Worm (Caenorhabditis elegans) whole organism, L1 larva: Measurements from ENCODE around the gene T24C12.3.
A peak's percentile ranks its signal among the peaks of the same experiment; 100 is the strongest.

Experiments
- aha-1 ChIP-seq: fragments of 150-350 bp; optimal IDR thresholded peaks from 2 replicates; lab custom pipeline; 2014; ENCODE audit warnings: missing biosample characterization, missing genetic modification characterization
- blmp-1 ChIP-seq: fragments of 150-350 bp; optimal IDR thresholded peaks from 2 replicates; lab custom pipeline; 2014; ENCODE audit warnings: missing biosample characterization, missing genetic modification characterization
- ceh-63 ChIP-seq: fragments of 200-800 bp; sonication (Bioruptor generic); optimal IDR thresholded peaks from 2 replicates; lab custom pipeline; 2018; ENCODE audit warnings: mild to moderate bottlenecking, missing genetic modification characterization, missing compliant biosample characterization
- ceh-8 ChIP-seq: fragments of 200-800 bp; sonication (Bioruptor generic); optimal IDR thresholded peaks from 2 replicates; lab custom pipeline; 2018; ENCODE audit warnings: mild to moderate bottlenecking, missing genetic modification characterization, moderate library complexity, missing compliant biosample characterization
- ceh-82 ChIP-seq, 3 experiments: fragments of 150-350 bp in 1 of 3; sonication (generic microtip) in 2 of 3; optimal IDR thresholded peaks; 2 replicates each; lab custom pipeline; 2014 to 2017; ENCODE audit warnings: missing biosample characterization in 3 of 3, missing genetic modification characterization in 3 of 3
- dpl-1 ChIP-seq, 3 experiments: fragments of 150-350 bp in 2 of 3; sonication (generic microtip) in 1 of 3; optimal IDR thresholded peaks; 2 replicates each; lab custom pipeline; 2014 to 2017; ENCODE audit warnings: missing biosample characterization in 3 of 3, missing genetic modification characterization in 3 of 3, missing genetic modification reagents in 3 of 3
- efl-1 ChIP-seq, 4 experiments: fragments of 150-350 bp; optimal IDR thresholded peaks in 3 of 4; peaks in 1 of 4; 1 replicate in 1 of 4; 2 replicates in 3 of 4; lab custom pipeline; 2014; ENCODE audit warnings: missing biosample characterization in 2 of 4, missing genetic modification characterization in 2 of 4, missing genetic modification reagents in 2 of 4
- efl-3 ChIP-seq: fragments of 200-800 bp; sonication (Bioruptor generic); optimal IDR thresholded peaks from 2 replicates; lab custom pipeline; 2018; ENCODE audit warnings: mild to moderate bottlenecking, missing genetic modification characterization, missing compliant biosample characterization
- egl-27 ChIP-seq, 2 experiments: fragments of 150-350 bp in 1 of 2; sonication (generic microtip); optimal IDR thresholded peaks; 3 replicates each; lab custom pipeline; 2017 to 2018; ENCODE audit warnings: missing biosample characterization in 2 of 2, missing genetic modification characterization in 2 of 2, missing genetic modification reagents in 2 of 2
- ets-5 ChIP-seq: fragments of 200-800 bp; sonication (Bioruptor generic); IDR thresholded peaks from 2 replicates; pipeline ENCODE4 v1.3.6; 2022; ENCODE audit warnings: missing genetic modification characterization, missing compliant biosample characterization
- fos-1 ChIP-seq: fragments of 150-350 bp; optimal IDR thresholded peaks from 2 replicates; lab custom pipeline; 2014; ENCODE audit warnings: missing biosample characterization, missing genetic modification characterization
- hlh-17 ChIP-seq: fragments of 200-800 bp; sonication (Bioruptor generic); optimal IDR thresholded peaks from 2 replicates; lab custom pipeline; 2018; ENCODE audit warnings: missing genetic modification characterization, mild to moderate bottlenecking, missing compliant biosample characterization, moderate library complexity, borderline replicate concordance
- hlh-4 ChIP-seq: sonication (generic microtip); optimal IDR thresholded peaks from 2 replicates; lab custom pipeline; 2016; ENCODE audit warnings: mild to moderate bottlenecking, missing genetic modification characterization, missing compliant biosample characterization
- hpl-2 ChIP-seq: fragments of 150-350 bp; optimal IDR thresholded peaks from 2 replicates; lab custom pipeline; 2014; ENCODE audit warnings: missing biosample characterization, missing genetic modification reagents, missing genetic modification characterization
- irx-1 ChIP-seq: sonication (generic microtip); optimal IDR thresholded peaks from 2 replicates; lab custom pipeline; 2016; ENCODE audit warnings: missing genetic modification characterization, missing compliant biosample characterization
- isw-1 ChIP-seq: fragments of 200-800 bp; sonication (Bioruptor generic); IDR thresholded peaks from 2 replicates; pipeline ENCODE4 v1.3.6; 2022; ENCODE audit warnings: missing genetic modification characterization, missing compliant biosample characterization
- lin-39 ChIP-seq: fragments of 150-350 bp; optimal IDR thresholded peaks from 2 replicates; lab custom pipeline; 2014; ENCODE audit warnings: missing biosample characterization, missing genetic modification reagents, missing genetic modification characterization
- lir-3 ChIP-seq: sonication (generic microtip); optimal IDR thresholded peaks from 2 replicates; lab custom pipeline; 2016; ENCODE audit warnings: mild to moderate bottlenecking, missing genetic modification characterization, moderate library complexity, missing compliant biosample characterization; ENCODE audit not compliant: poor library complexity
- mab-9 ChIP-seq: fragments of 200-800 bp; sonication (Bioruptor generic); IDR thresholded peaks from 2 replicates; pipeline ENCODE4 v1.3.6; 2022; ENCODE audit warnings: missing genetic modification reagents, missing genetic modification characterization, missing compliant biosample characterization
- mdl-1 ChIP-seq, 2 experiments: fragments of 150-350 bp; optimal IDR thresholded peaks; 2 replicates each; lab custom pipeline; 2014 to 2017; ENCODE audit warnings: missing biosample characterization in 2 of 2, missing genetic modification characterization in 2 of 2, inconsistent platforms in 1 of 2
- nhr-12 ChIP-seq: sonication (generic microtip); optimal IDR thresholded peaks from 2 replicates; lab custom pipeline; 2017; ENCODE audit warnings: missing biosample characterization, missing genetic modification characterization
- nhr-28 ChIP-seq: fragments of 150-350 bp; optimal IDR thresholded peaks from 2 replicates; lab custom pipeline; 2014; ENCODE audit warnings: missing biosample characterization, missing genetic modification characterization
- nhr-47 ChIP-seq: sonication (generic microtip); optimal IDR thresholded peaks from 2 replicates; lab custom pipeline; 2016; ENCODE audit warnings: mild to moderate bottlenecking, missing genetic modification characterization, moderate library complexity, missing compliant biosample characterization
- nhr-77 ChIP-seq: fragments of 150-350 bp; optimal IDR thresholded peaks from 2 replicates; lab custom pipeline; 2014; ENCODE audit warnings: missing biosample characterization, missing genetic modification characterization
- nhr-90 ChIP-seq: sonication (generic microtip); optimal IDR thresholded peaks from 2 replicates; lab custom pipeline; 2016; ENCODE audit warnings: mild to moderate bottlenecking, missing genetic modification characterization, missing compliant biosample characterization; ENCODE audit not compliant: poor library complexity
- pax-3 ChIP-seq: fragments of 200-800 bp; sonication (Bioruptor generic); optimal IDR thresholded peaks from 2 replicates; lab custom pipeline; 2018; ENCODE audit warnings: mild to moderate bottlenecking, missing genetic modification characterization, moderate library complexity, missing compliant biosample characterization
- skn-1 ChIP-seq: fragments of 150-350 bp; optimal IDR thresholded peaks from 2 replicates; lab custom pipeline; 2014; ENCODE audit warnings: missing biosample characterization, missing genetic modification characterization
- snu-23 ChIP-seq: sonication (generic microtip); optimal IDR thresholded peaks from 2 replicates; lab custom pipeline; 2016; ENCODE audit warnings: missing genetic modification characterization, missing compliant biosample characterization
- sox-4 ChIP-seq: sonication (generic microtip); optimal IDR thresholded peaks from 2 replicates; lab custom pipeline; 2016; ENCODE audit warnings: missing genetic modification characterization, missing compliant biosample characterization
- sptf-1 ChIP-seq: fragments of 150-350 bp; optimal IDR thresholded peaks from 2 replicates; lab custom pipeline; 2014; ENCODE audit warnings: missing biosample characterization, missing genetic modification characterization
- sup-37 ChIP-seq: fragments of 200-800 bp; sonication (Bioruptor generic); optimal IDR thresholded peaks from 2 replicates; lab custom pipeline; 2018; ENCODE audit warnings: mild to moderate bottlenecking, missing genetic modification characterization, missing compliant biosample characterization
- swsn-7 ChIP-seq: sonication (generic microtip); optimal IDR thresholded peaks from 2 replicates; lab custom pipeline; 2016; ENCODE audit warnings: missing genetic modification characterization, missing compliant biosample characterization
- unc-130 ChIP-seq: fragments of 150-350 bp; optimal IDR thresholded peaks from 2 replicates; lab custom pipeline; 2017; ENCODE audit warnings: missing biosample characterization, missing genetic modification characterization, inconsistent platforms
- unc-30 ChIP-seq: sonication (generic microtip); optimal IDR thresholded peaks from 2 replicates; lab custom pipeline; 2017; ENCODE audit warnings: missing biosample characterization, missing genetic modification characterization
- unc-62 ChIP-seq: fragments of 150-350 bp; optimal IDR thresholded peaks from 2 replicates; lab custom pipeline; 2014; ENCODE audit warnings: missing biosample characterization, missing genetic modification reagents, missing genetic modification characterization
- unc-86 ChIP-seq: sonication (generic microtip); optimal IDR thresholded peaks from 2 replicates; lab custom pipeline; 2016; ENCODE audit warnings: missing genetic modification characterization, missing compliant biosample characterization
- xbp-1 ChIP-seq: sonication (generic microtip); optimal IDR thresholded peaks from 2 replicates; lab custom pipeline; 2016; ENCODE audit warnings: missing genetic modification characterization, missing compliant biosample characterization
- zag-1 ChIP-seq: fragments of 150-350 bp; optimal IDR thresholded peaks from 2 replicates; lab custom pipeline; 2014; ENCODE audit warnings: missing biosample characterization, missing genetic modification characterization
- zip-4 ChIP-seq: fragments of 200-800 bp; sonication (Bioruptor generic); optimal IDR thresholded peaks from 2 replicates; lab custom pipeline; 2018; ENCODE audit warnings: mild to moderate bottlenecking, missing genetic modification characterization, moderate library complexity, missing compliant biosample characterization
- ztf-4 ChIP-seq: fragments of 150-350 bp; optimal IDR thresholded peaks from 2 replicates; lab custom pipeline; 2014; ENCODE audit warnings: missing biosample characterization, missing genetic modification characterization

T24C12.3 gene

ce11 chrX:2176361-2176880 lies 27.3 kb downstream of the T24C12.3 start, which contains the start of gene F48B9.8 (continued):
- no peak for TF ChIP-seq unc-30 (tag; lab: Kevin White, UChicago)
- TF ChIP-seq snu-23 (GFP tag; lab: Kevin White, UChicago): peak; percentile 46
- no peak for TF ChIP-seq efl-3 (GFP tag; lab: Kevin White, UChicago)
- TF ChIP-seq egl-27 (tag; optimal IDR thresholded peaks at IDR 0.05; lab: Kevin White, UChicago): no peak
- no peak for TF ChIP-seq nhr-12
- TF ChIP-seq hpl-2 (GFP tag; lab: Kevin White, UChicago): no peak
- TF ChIP-seq nhr-90 (tag; lab: Kevin White, UChicago): no peak
- no peak for TF ChIP-seq lin-39
- TF ChIP-seq hlh-4 (tag; lab: Kevin White, UChicago): no peak
- TF ChIP-seq blmp-1 (tag; lab: Kevin White, UChicago): peak; percentile 40
- TF ChIP-seq skn-1: no peak
- TF ChIP-seq swsn-7 (tag; lab: Kevin White, UChicago): peak; percentile 43
- no peak for TF ChIP-seq ceh-8 (GFP tag; lab: Kevin White, UChicago)
- no peak for TF ChIP-seq fos-1 (tag; lab: Kevin White, UChicago)
- TF ChIP-seq sup-37 (GFP tag; lab: Kevin White, UChicago): no peak
- peak in 2 of 3 experiments; percentile 4 to 28 for TF ChIP-seq dpl-1 (GFP tag; optimal IDR thresholded peaks at IDR 0.05; lab: Kevin White, UChicago)
- no peak for TF ChIP-seq sptf-1
- no peak for TF ChIP-seq pax-3 (tag; lab: Kevin White, UChicago)
- no peak for TF ChIP-seq zip-4 (GFP tag; lab: Kevin White, UChicago)
- no peak for TF ChIP-seq lir-3 (tag; lab: Kevin White, UChicago)
- TF ChIP-seq ceh-82 (tag; optimal IDR thresholded peaks at IDR 0.05; lab: Kevin White, UChicago): peak in 1 of 3 experiments; percentile 17
- TF ChIP-seq unc-86: no peak
- peak; percentile 7 to 20 for TF ChIP-seq efl-1 (optimal IDR thresholded peaks at IDR 0.05; lab: Kevin White, UChicago)
- TF ChIP-seq efl-1 (GFP tag; optimal IDR thresholded peaks at IDR 0.05 in 1 of 2; lab: Kevin White, UChicago): no peak
- no peak for TF ChIP-seq sox-4 (tag; lab: Kevin White, UChicago)
- TF ChIP-seq mdl-1 (tag; optimal IDR thresholded peaks at IDR 0.05; lab: Kevin White, UChicago): no peak
- TF ChIP-seq unc-62: no peak
- TF ChIP-seq ceh-63 (GFP tag; lab: Kevin White, UChicago): no peak
- no peak for TF ChIP-seq mab-9 (GFP tag; lab: Robert Waterston, UW)
- no peak for TF ChIP-seq aha-1 (tag; lab: Kevin White, UChicago)
- TF ChIP-seq ets-5 (GFP tag; lab: Robert Waterston, UW): no peak
- peak; percentile 22 for TF ChIP-seq xbp-1 (tag; lab: Kevin White, UChicago)
- peak; percentile 43 for TF ChIP-seq nhr-47
- no peak for TF ChIP-seq ztf-4 (tag; lab: Kevin White, UChicago)
- TF ChIP-seq nhr-77: no peak
- TF ChIP-seq unc-130 (tag; lab: Kevin White, UChicago): no peak
- no peak for TF ChIP-seq irx-1 (tag; lab: Kevin White, UChicago)

DNA sequence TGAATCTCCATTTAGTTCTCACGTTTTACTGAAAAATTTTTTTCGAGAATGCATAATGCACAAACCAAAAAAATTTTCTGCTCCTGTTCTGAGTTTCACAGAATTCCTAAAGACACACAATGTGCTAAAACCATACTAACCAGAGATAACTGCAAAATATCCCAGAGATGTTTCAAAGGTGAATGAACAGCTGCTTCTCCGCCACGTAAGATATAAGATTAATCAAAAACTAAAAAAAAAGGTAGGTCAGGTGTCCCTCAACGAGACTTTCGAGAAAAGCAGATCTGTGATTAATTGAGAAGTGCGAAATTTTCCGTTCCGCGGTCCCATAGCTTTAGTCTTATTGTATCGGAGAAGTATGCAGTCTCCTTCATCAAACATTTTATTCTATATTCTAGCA lies 38.9 kb downstream of the T24C12.3 start, which contains the start of gene F48B9.3:
F48B9.3 (plus strand) TSS at position 301 of the 400 bp plus-strand sequence.
- no peak for TF ChIP-seq nhr-47
- no peak for TF ChIP-seq zag-1
- no peak for TF ChIP-seq hlh-17
- no peak for TF ChIP-seq unc-30 (tag; lab: Kevin White, UChicago)
- TF ChIP-seq efl-1 (optimal IDR thresholded peaks at IDR 0.05; lab: Kevin White, UChicago): no peak
- TF ChIP-seq efl-1 (GFP tag; optimal IDR thresholded peaks at IDR 0.05 in 1 of 2; lab: Kevin White, UChicago): no peak
- no peak for TF ChIP-seq isw-1
- no peak for TF ChIP-seq nhr-28 (tag; lab: Kevin White, UChicago)
- TF ChIP-seq mdl-1 (tag; optimal IDR thresholded peaks at IDR 0.05; lab: Kevin White, UChicago): no peak
- no peak for TF ChIP-seq hlh-4 (tag; lab: Kevin White, UChicago)
